Worm (Caenorhabditis elegans): ENCODE data around the gene nhr-210.

The nhr-210 gene

DNA sequence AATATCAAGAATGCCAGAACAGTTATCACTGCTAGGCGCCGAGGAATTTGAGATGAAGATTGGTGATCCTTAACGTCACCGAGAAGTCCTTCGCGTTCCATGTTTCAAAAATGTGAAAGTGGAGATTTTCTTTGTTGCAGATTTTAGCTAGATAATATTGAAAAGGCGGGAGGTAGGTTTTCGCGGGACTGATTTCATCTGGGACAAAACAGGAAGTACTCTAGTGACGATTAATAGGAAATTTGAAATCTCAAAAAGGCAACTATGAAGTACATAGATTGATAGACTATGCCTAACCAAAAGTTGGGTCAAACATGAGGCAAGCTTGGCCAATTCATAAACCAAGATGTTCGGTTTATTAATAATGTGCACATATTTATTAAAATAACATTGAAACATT lies 33.7 kb upstream of the nhr-210 start, which contains the start of gene C14C6.8:
TSS of gene C14C6.8 (minus strand) at position 101 of the 400 bp plus-strand sequence.
- TF ChIP-seq skn-1 (tag; optimal IDR thresholded peaks at IDR 0.05) (no peak), dmd-4 (tag; optimal IDR thresholded peaks at IDR 0.05) (no peak), ama-1 (optimal IDR thresholded peaks at IDR 0.05) (no peak), blmp-1 (tag; optimal IDR thresholded peaks at IDR 0.05; ENCODE audit: insufficient read depth) (no peak), F13H6.1 (tag; optimal IDR thresholded peaks at IDR 0.05) (no peak), sem-4 (tag; optimal IDR thresholded peaks at IDR 0.05) (no peak), nhr-21 (tag; optimal IDR thresholded peaks at IDR 0.05) (no peak), nhr-77 (tag; optimal IDR thresholded peaks at IDR 0.05) (no peak), nhr-25 (tag; optimal IDR thresholded peaks at IDR 0.05) (no peak), sma-3 (GFP tag; optimal IDR thresholded peaks at IDR 0.05) (no peak), lin-39 (tag; optimal IDR thresholded peaks at IDR 0.05) (no peak), ztf-1 (GFP tag; conservative IDR thresholded peaks at IDR 0.05) (no peak), sma-9 (GFP tag; optimal IDR thresholded peaks at IDR 0.05) (no peak), sma-9 (tag; optimal IDR thresholded peaks at IDR 0.05) (no peak), nhr-12 (tag; optimal IDR thresholded peaks at IDR 0.05) (no peak), unc-39 (tag; optimal IDR thresholded peaks at IDR 0.05) (no peak), mbf-1 (tag; optimal IDR thresholded peaks at IDR 0.05) (no peak), alr-1 (tag; optimal IDR thresholded peaks at IDR 0.05) (no peak), peb-1 (tag; optimal IDR thresholded peaks at IDR 0.05) (no peak), ztf-11 (tag; optimal IDR thresholded peaks at IDR 0.05) (no peak)

DNA sequence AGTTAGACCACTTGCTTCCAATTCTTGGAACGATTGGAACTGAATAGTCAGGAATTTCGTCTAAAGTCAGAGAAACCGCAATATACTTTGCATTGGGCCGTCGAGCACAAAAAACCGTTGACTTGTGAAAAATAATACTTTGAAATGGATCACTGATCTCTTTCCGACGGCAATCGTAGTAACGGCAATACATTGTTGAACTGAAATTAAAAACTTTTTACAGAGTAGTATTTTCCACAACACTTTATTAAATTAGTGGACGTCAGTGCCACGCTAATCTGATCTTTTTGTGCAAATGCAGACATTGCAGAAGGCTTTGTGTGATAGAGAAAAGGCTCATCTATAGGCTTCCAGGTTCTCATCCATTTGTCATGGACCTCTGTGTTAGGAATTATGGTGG lies 33.1 kb upstream of the nhr-210 start:
- TF ChIP-seq nhr-12 (tag; optimal IDR thresholded peaks at IDR 0.05), result no peak
- TF ChIP-seq ceh-82 (tag; optimal IDR thresholded peaks at IDR 0.05), result no peak
- no peak for TF ChIP-seq ztf-1 (GFP tag; conservative IDR thresholded peaks at IDR 0.05)
- no peak for TF ChIP-seq elt-3 (tag; optimal IDR thresholded peaks at IDR 0.05)
- no peak for TF ChIP-seq lin-13 (GFP tag; optimal IDR thresholded peaks at IDR 0.05)
- TF ChIP-seq nhr-10 (tag; optimal IDR thresholded peaks at IDR 0.05), result no peak
- no peak for TF ChIP-seq sma-9 (GFP tag; optimal IDR thresholded peaks at IDR 0.05)
- TF ChIP-seq sma-9 (tag; optimal IDR thresholded peaks at IDR 0.05), result no peak
- no peak for TF ChIP-seq lin-11 (tag; optimal IDR thresholded peaks at IDR 0.05)
- TF ChIP-seq R02D3.7 (tag; optimal IDR thresholded peaks at IDR 0.05), result no peak
- TF ChIP-seq alr-1 (tag; optimal IDR thresholded peaks at IDR 0.05), result no peak
- TF ChIP-seq crh-2 (tag; optimal IDR thresholded peaks at IDR 0.05), result no peak
- no peak for TF ChIP-seq blmp-1 (tag; optimal IDR thresholded peaks at IDR 0.05; ENCODE audit: insufficient read depth)
- no peak for TF ChIP-seq F13H6.1 (tag; optimal IDR thresholded peaks at IDR 0.05)
- TF ChIP-seq nhr-77 (tag; optimal IDR thresholded peaks at IDR 0.05), result no peak
- no peak for TF ChIP-seq nhr-21 (tag; optimal IDR thresholded peaks at IDR 0.05)
- no peak for TF ChIP-seq ceh-16 (tag; optimal IDR thresholded peaks at IDR 0.05)
- TF ChIP-seq unc-55 (GFP tag; optimal IDR thresholded peaks at IDR 0.05), result no peak

DNA sequence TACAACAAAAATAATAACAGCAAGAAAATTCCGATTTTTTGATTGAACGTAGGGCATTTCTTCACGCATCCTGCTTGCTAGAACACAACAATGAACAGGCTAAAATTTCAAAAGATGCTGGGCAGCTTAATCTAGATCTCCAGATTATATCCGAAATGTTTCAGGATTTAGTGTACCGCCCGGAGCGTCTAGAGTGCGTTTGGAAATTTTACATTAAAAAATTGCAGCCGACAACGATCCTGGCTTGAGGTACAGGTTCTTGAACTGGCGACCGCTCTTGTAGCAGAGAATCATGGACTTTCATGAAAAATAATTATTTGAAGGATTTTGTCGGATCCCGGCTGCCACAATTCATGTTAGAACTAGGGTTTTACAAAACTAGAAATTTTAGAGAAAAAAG lies 28.6 kb upstream of the nhr-210 start, which contains the start of gene C14C6.6:
TSS of gene C14C6.6 (minus strand) at position 101 of the 400 bp plus-strand sequence.
- TF ChIP-seq mbf-1 (tag; optimal IDR thresholded peaks at IDR 0.05), result no peak
- TF ChIP-seq nhr-23 (tag; optimal IDR thresholded peaks at IDR 0.05), result no peak
- TF ChIP-seq unc-62 (GFP tag; optimal IDR thresholded peaks at IDR 0.05), result no peak
- TF ChIP-seq nhr-11 (tag; optimal IDR thresholded peaks at IDR 0.05), result no peak
- TF ChIP-seq gmeb-1 (tag; optimal IDR thresholded peaks at IDR 0.05), result no peak
- TF ChIP-seq unc-55 (GFP tag; optimal IDR thresholded peaks at IDR 0.05), result no peak
- no peak for TF ChIP-seq C34F6.9 (tag; optimal IDR thresholded peaks at IDR 0.05)
- no peak for TF ChIP-seq mab-5 (tag; optimal IDR thresholded peaks at IDR 0.05)
- no peak for TF ChIP-seq unc-39 (tag; optimal IDR thresholded peaks at IDR 0.05)
- TF ChIP-seq ceh-16 (tag; optimal IDR thresholded peaks at IDR 0.05), result no peak
- no peak for TF ChIP-seq sma-9 (GFP tag; optimal IDR thresholded peaks at IDR 0.05)
- TF ChIP-seq sma-9 (tag; optimal IDR thresholded peaks at IDR 0.05), result no peak
- TF ChIP-seq ztf-1 (GFP tag; conservative IDR thresholded peaks at IDR 0.05), result no peak
- no peak for TF ChIP-seq ceh-82 (tag; optimal IDR thresholded peaks at IDR 0.05)
- TF ChIP-seq sma-3 (GFP tag; optimal IDR thresholded peaks at IDR 0.05), result no peak
- TF ChIP-seq elt-1 (tag; optimal IDR thresholded peaks at IDR 0.05), result no peak
- TF ChIP-seq aly-2 (tag; optimal IDR thresholded peaks at IDR 0.05), result no peak
- no peak for TF ChIP-seq ZK546.5 (tag; optimal IDR thresholded peaks at IDR 0.05)
- TF ChIP-seq nhr-6 (tag; optimal IDR thresholded peaks at IDR 0.05), result no peak
- no peak for TF ChIP-seq skn-1 (tag; optimal IDR thresholded peaks at IDR 0.05)

DNA sequence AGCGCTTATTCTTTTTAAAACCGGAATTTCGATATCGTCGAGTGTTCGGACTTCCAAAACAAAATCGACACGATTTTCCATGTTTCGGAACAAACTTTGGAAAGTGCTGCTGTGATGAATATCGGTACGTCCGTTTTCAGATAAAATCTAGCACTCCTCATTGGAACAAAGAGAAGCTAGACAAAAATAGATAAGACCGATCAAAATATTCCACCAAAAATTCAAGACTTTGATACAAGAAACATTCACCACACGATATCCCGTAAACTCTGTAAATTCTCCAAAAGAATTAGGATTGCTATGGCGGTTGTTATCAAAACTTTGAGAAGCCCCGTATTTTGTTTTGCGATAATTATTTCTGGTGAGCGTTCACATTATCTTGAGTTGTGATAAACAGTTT lies 23.8 kb upstream of the nhr-210 start, which contains the start of gene C14C6.3:
TSS of gene C14C6.3 (plus strand) at position 301 of the 400 bp plus-strand sequence.
- TF ChIP-seq Y55F3AM.14 (GFP tag; optimal IDR thresholded peaks at IDR 0.05), result no peak
- no peak for TF ChIP-seq lin-11 (tag; optimal IDR thresholded peaks at IDR 0.05)
- no peak for TF ChIP-seq nhr-77 (tag; optimal IDR thresholded peaks at IDR 0.05)
- TF ChIP-seq mdl-1 (tag; optimal IDR thresholded peaks at IDR 0.05), result no peak
- no peak for TF ChIP-seq mab-5 (tag; optimal IDR thresholded peaks at IDR 0.05)
- TF ChIP-seq lin-39 (tag; optimal IDR thresholded peaks at IDR 0.05), result no peak

Measured in whole organism, L2 larva.